Fruit fly (Drosophila melanogaster): ENCODE measurements around the gene okr.
A peak's percentile ranks its signal among the peaks of the same experiment; 100 is the strongest.

The okr gene

DNA sequence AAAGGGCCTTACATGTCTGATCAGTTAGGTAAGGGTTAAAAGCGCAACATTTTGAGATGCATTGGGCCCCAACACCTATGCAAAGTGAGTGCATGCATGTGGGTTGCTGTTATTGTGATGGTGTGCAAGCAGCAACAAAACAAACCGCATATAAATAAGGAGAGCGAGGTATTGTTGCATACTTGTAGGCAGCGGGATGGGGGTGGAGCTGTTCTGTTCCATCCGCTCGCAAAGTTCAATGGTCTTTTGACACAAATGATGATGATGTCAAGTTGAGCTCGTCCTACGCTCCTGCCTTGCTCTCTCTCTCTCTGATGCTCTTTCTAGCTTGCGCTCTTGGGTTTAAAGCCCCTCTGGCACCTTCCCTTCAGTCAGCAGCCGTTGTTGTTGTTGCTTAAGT, 36.9 kb downstream of the okr start:
- no peak for TF ChIP-seq gl (tag; optimal IDR thresholded peaks at IDR 0.05)
- TF ChIP-seq CG4496 (GFP tag; IDR thresholded peaks at IDR 0.05), result peak; percentile 66; the same call in 2 of the 3 replicates
- TF ChIP-seq EcR (GFP tag; optimal IDR thresholded peaks at IDR 0.05), result peak; percentile 97
- TF ChIP-seq CG8159 (tag; optimal IDR thresholded peaks at IDR 0.05), result no peak
- TF ChIP-seq fd96Ca (GFP tag; IDR thresholded peaks at IDR 0.05), result peak; percentile 38; the same call in 1 of the 3 replicates
- peak; percentile 18 for TF ChIP-seq CG13204 (GFP tag; optimal IDR thresholded peaks at IDR 0.05)
- TF ChIP-seq Snoo (tag; optimal IDR thresholded peaks at IDR 0.05), result peak; percentile 19
- TF ChIP-seq CG12605 (GFP tag; IDR thresholded peaks at IDR 0.05), result no peak

- no peak for TF ChIP-seq Pif1A (GFP tag; optimal IDR thresholded peaks at IDR 0.05)
- TF ChIP-seq EcR (GFP tag; optimal IDR thresholded peaks at IDR 0.05), result no peak
- no peak for TF ChIP-seq CG32121 (GFP tag; IDR thresholded peaks at IDR 0.05)
- no peak for TF ChIP-seq rn (GFP tag; IDR thresholded peaks at IDR 0.05)
- no peak for TF ChIP-seq CG4496 (GFP tag; IDR thresholded peaks at IDR 0.05)
- no peak for TF ChIP-seq CG14655 (GFP tag; optimal IDR thresholded peaks at IDR 0.05)
- no peak for TF ChIP-seq fd96Ca (GFP tag; IDR thresholded peaks at IDR 0.05)
- no peak for TF ChIP-seq Ets98B (GFP tag; IDR thresholded peaks at IDR 0.05)
- no peak for TF ChIP-seq CG8301 (tag; optimal IDR thresholded peaks at IDR 0.05)
- no peak for TF ChIP-seq Snoo (tag; optimal IDR thresholded peaks at IDR 0.05)
- no peak for TF ChIP-seq CG15710 (tag; optimal IDR thresholded peaks at IDR 0.05)
- TF ChIP-seq Pif1B (GFP tag; optimal IDR thresholded peaks at IDR 0.05), result no peak
- TF ChIP-seq CG10348 (GFP tag; IDR thresholded peaks at IDR 0.05), result no peak
- TF ChIP-seq CG8159 (tag; optimal IDR thresholded peaks at IDR 0.05), result no peak
Observed at dm6 chr2L:2954472-2954871, 38.1 kb downstream of the okr start, which contains the start of gene Rbp9. Gene Rbp9, plus strand, starts transcription at chr2L:2954762.

dm6 chr2L:2945438-2946220, 46.9 kb downstream of the okr start:
- no peak for TF ChIP-seq CG10348 (GFP tag; IDR thresholded peaks at IDR 0.05)
- no peak for TF ChIP-seq CG14655 (GFP tag; optimal IDR thresholded peaks at IDR 0.05)
- TF ChIP-seq Ets98B (GFP tag; IDR thresholded peaks at IDR 0.05), result no peak
- no peak for TF ChIP-seq rn (GFP tag; IDR thresholded peaks at IDR 0.05)
- TF ChIP-seq EcR (GFP tag; optimal IDR thresholded peaks at IDR 0.05), result no peak
- TF ChIP-seq fd96Ca (GFP tag; IDR thresholded peaks at IDR 0.05), result no peak
- no peak for TF ChIP-seq CG15710 (tag; optimal IDR thresholded peaks at IDR 0.05)
- no peak for TF ChIP-seq CG8159 (tag; optimal IDR thresholded peaks at IDR 0.05)
- no peak for TF ChIP-seq CG32121 (GFP tag; IDR thresholded peaks at IDR 0.05)
- no peak for TF ChIP-seq gl (tag; optimal IDR thresholded peaks at IDR 0.05)
- no peak for TF ChIP-seq CG12605 (GFP tag; IDR thresholded peaks at IDR 0.05)
- no peak for TF ChIP-seq CG17806 (tag; optimal IDR thresholded peaks at IDR 0.05)

dm6 chr2L:2944509-2944908, 48.0 kb downstream of the okr start:
- TF ChIP-seq CG12605 (GFP tag; IDR thresholded peaks at IDR 0.05) (peak; percentile 44), fd96Ca (GFP tag; IDR thresholded peaks at IDR 0.05) (peak; percentile 71), CG10348 (GFP tag; IDR thresholded peaks at IDR 0.05) (no peak), Snoo (tag; optimal IDR thresholded peaks at IDR 0.05) (peak; percentile 11), CG8159 (tag; optimal IDR thresholded peaks at IDR 0.05) (peak; percentile 86), Pif1B (GFP tag; optimal IDR thresholded peaks at IDR 0.05) (peak; percentile 65), EcR (GFP tag; optimal IDR thresholded peaks at IDR 0.05) (no peak), rn (GFP tag; IDR thresholded peaks at IDR 0.05) (no peak), gl (tag; optimal IDR thresholded peaks at IDR 0.05) (no peak), CG9948 (tag; optimal IDR thresholded peaks at IDR 0.05) (peak; percentile 26), Pif1A (GFP tag; optimal IDR thresholded peaks at IDR 0.05) (peak; percentile 54), D1 (tag; optimal IDR thresholded peaks at IDR 0.05) (no peak), CG14655 (GFP tag; optimal IDR thresholded peaks at IDR 0.05) (peak; percentile 58), CG15710 (tag; optimal IDR thresholded peaks at IDR 0.05) (peak; percentile 45), CG34367 (tag; optimal IDR thresholded peaks at IDR 0.05) (peak; percentile 34), CG8301 (tag; optimal IDR thresholded peaks at IDR 0.05) (peak; percentile 35), CG32121 (GFP tag; IDR thresholded peaks at IDR 0.05) (no peak; the same call in 1 of the 2 replicates), CG17806 (tag; optimal IDR thresholded peaks at IDR 0.05) (peak; percentile 39), CG13204 (GFP tag; optimal IDR thresholded peaks at IDR 0.05) (no peak), CG4496 (GFP tag; IDR thresholded peaks at IDR 0.05) (peak; percentile 62), Ets98B (GFP tag; IDR thresholded peaks at IDR 0.05) (peak; percentile 58; the same call in 1 of the 2 replicates)

- TF ChIP-seq CG13204 (GFP tag; optimal IDR thresholded peaks at IDR 0.05), result no peak
- peak; percentile 13 for TF ChIP-seq Pif1A (GFP tag; optimal IDR thresholded peaks at IDR 0.05)
- no peak for TF ChIP-seq CG15710 (tag; optimal IDR thresholded peaks at IDR 0.05)
- TF ChIP-seq CG10348 (GFP tag; IDR thresholded peaks at IDR 0.05), result no peak
- TF ChIP-seq CG12605 (GFP tag; IDR thresholded peaks at IDR 0.05), result no peak
- TF ChIP-seq CG9948 (tag; optimal IDR thresholded peaks at IDR 0.05), result peak; percentile 15
- TF ChIP-seq CG8159 (tag; optimal IDR thresholded peaks at IDR 0.05), result peak; percentile 17
- TF ChIP-seq Pif1B (GFP tag; optimal IDR thresholded peaks at IDR 0.05), result no peak
- TF ChIP-seq CG8301 (tag; optimal IDR thresholded peaks at IDR 0.05), result peak; percentile 25
- peak; percentile 57 for TF ChIP-seq Ets98B (GFP tag; IDR thresholded peaks at IDR 0.05)
- TF ChIP-seq fd96Ca (GFP tag; IDR thresholded peaks at IDR 0.05), result 0 out of 3 replicates have a peak, but pooled peaks have one; percentile 49
- no peak for TF ChIP-seq EcR (GFP tag; optimal IDR thresholded peaks at IDR 0.05)
- TF ChIP-seq rn (GFP tag; IDR thresholded peaks at IDR 0.05), result no peak
- no peak for TF ChIP-seq gl (tag; optimal IDR thresholded peaks at IDR 0.05)
- no peak for TF ChIP-seq Snoo (tag; optimal IDR thresholded peaks at IDR 0.05)
- TF ChIP-seq CG34367 (tag; optimal IDR thresholded peaks at IDR 0.05), result no peak
- peak; percentile 38 for TF ChIP-seq CG14655 (GFP tag; optimal IDR thresholded peaks at IDR 0.05)
- TF ChIP-seq CG17806 (tag; optimal IDR thresholded peaks at IDR 0.05), result peak; percentile 15
- TF ChIP-seq CG4496 (GFP tag; IDR thresholded peaks at IDR 0.05), result peak; percentile 53; the same call in 1 of the 3 replicates
- no peak for TF ChIP-seq CG32121 (GFP tag; IDR thresholded peaks at IDR 0.05)
- TF ChIP-seq D1 (tag; optimal IDR thresholded peaks at IDR 0.05), result no peak
Observed at dm6 chr2L:2942639-2943038, 49.9 kb downstream of the okr start.
